Worm (Caenorhabditis elegans) whole organism, early embryonic: ENCODE data around the gene fbxa-208.

Experiments used
- B0310.2 ChIP-seq: sonication (generic microtip); optimal IDR thresholded peaks from 2 replicates; lab custom pipeline; 2016; ENCODE audit warnings: mild to moderate bottlenecking, missing genetic modification characterization, missing compliant biosample characterization
- F13C5.2 ChIP-seq: sonication (generic microtip); optimal IDR thresholded peaks from 2 replicates; lab custom pipeline; 2017; ENCODE audit warnings: mild to moderate bottlenecking, missing genetic modification characterization, inconsistent platforms, missing compliant biosample characterization
- aly-1 ChIP-seq: sonication (generic microtip); optimal IDR thresholded peaks from 2 replicates; lab custom pipeline; 2016; ENCODE audit warnings: missing genetic modification characterization, missing compliant biosample characterization
- ama-1 ChIP-seq: fragments of 150-350 bp; optimal IDR thresholded peaks from 2 replicates; lab custom pipeline; 2014
- ceh-13 ChIP-seq: fragments of 200-800 bp; sonication (Bioruptor generic); optimal IDR thresholded peaks from 2 replicates; lab custom pipeline; 2018; ENCODE audit warnings: mild to moderate bottlenecking, missing genetic modification characterization, missing compliant biosample characterization
- ceh-36 ChIP-seq: sonication (generic microtip); optimal IDR thresholded peaks from 2 replicates; lab custom pipeline; 2016; ENCODE audit warnings: missing genetic modification characterization, inconsistent platforms, missing compliant biosample characterization
- ets-7 ChIP-seq: sonication (generic microtip); optimal IDR thresholded peaks from 2 replicates; lab custom pipeline; 2016; ENCODE audit warnings: missing genotype, missing genetic modification characterization, missing compliant biosample characterization
- flt-1 ChIP-seq: fragments of 200-800 bp; sonication (Bioruptor generic); IDR thresholded peaks from 2 replicates; pipeline ENCODE4 v1.3.6; 2022; ENCODE audit warnings: missing genetic modification characterization, missing compliant biosample characterization
- hmbx-1 ChIP-seq: sonication (generic microtip); optimal IDR thresholded peaks from 2 replicates; lab custom pipeline; 2016; ENCODE audit warnings: mild to moderate bottlenecking, missing genetic modification characterization, missing compliant biosample characterization
- hmg-4 ChIP-seq: fragments of 200-800 bp; sonication (Bioruptor generic); optimal IDR thresholded peaks from 2 replicates; lab custom pipeline; 2018; ENCODE audit warnings: mild to moderate bottlenecking, missing genetic modification characterization, missing compliant biosample characterization
- hnd-1 ChIP-seq: sonication (generic microtip); optimal IDR thresholded peaks from 2 replicates; lab custom pipeline; 2016; ENCODE audit warnings: missing genetic modification characterization, missing compliant biosample characterization
- pes-1 ChIP-seq: fragments of 200-800 bp; sonication (Bioruptor generic); IDR thresholded peaks from 2 replicates; pipeline ENCODE4 v1.3.6; 2022; ENCODE audit warnings: missing genetic modification reagents, missing genetic modification characterization, missing compliant biosample characterization
- scrt-1 ChIP-seq: fragments of 200-800 bp; sonication (Bioruptor generic); IDR thresholded peaks from 2 replicates; pipeline ENCODE4 v1.3.6; 2022; ENCODE audit warnings: missing genetic modification characterization, missing compliant biosample characterization
- sea-1 ChIP-seq: fragments of 200-800 bp; sonication (Bioruptor generic); conservative IDR thresholded peaks from 2 replicates; pipeline ENCODE4 v1.3.6; 2022; ENCODE audit warnings: missing genetic modification characterization, missing compliant biosample characterization
- tbx-11 ChIP-seq: fragments of 200-800 bp; sonication (Bioruptor generic); IDR thresholded peaks from 2 replicates; pipeline ENCODE4 v1.3.6; 2022; ENCODE audit warnings: missing genetic modification characterization, missing compliant biosample characterization
- tbx-37 ChIP-seq: fragments of 200-800 bp; sonication (Bioruptor generic); conservative IDR thresholded peaks from 2 replicates; pipeline ENCODE4 v1.3.6; 2022; ENCODE audit warnings: missing genetic modification reagents, missing genetic modification characterization, missing compliant biosample characterization
- tra-4 ChIP-seq: sonication (generic microtip); optimal IDR thresholded peaks from 2 replicates; lab custom pipeline; 2017; ENCODE audit warnings: missing genetic modification characterization, missing compliant biosample characterization

The fbxa-208 gene

DNA sequence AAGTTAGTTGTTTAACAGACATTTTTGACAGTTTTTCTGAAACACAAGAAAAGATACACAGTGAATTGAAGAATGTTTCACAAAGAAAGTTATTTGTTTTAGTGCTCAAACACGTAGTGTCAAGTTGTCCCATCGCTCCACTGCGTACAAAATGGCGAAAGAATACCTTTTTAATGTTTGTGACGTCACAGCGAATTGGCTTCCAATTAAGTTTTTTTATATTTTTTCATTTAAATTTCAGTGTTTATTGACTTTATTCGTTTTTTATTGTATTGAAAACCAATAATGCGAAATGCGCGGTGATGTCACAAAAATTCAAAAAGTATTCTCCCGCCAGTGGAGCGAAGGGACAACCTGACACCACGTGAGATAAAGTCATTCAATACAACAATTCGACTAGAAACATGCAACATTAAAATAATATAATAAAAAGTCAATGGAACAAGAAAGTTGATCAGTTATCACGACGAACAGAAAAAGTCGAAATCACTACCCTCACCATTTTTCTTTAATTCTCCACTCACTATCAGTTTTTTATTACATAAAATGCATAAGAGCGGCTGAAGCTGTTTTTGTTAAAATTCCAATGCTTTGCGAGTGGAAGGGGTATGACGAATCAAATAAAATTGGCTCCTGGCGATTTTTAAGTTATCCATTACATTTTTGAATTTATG lies 17.2 kb downstream of the fbxa-208 start, which contains the start of gene fbxa-29:
Gene fbxa-29, minus strand, starts transcription at position 51 of the 674 bp plus-strand sequence.
- TF ChIP-seq pes-1 (GFP tag; lab: Robert Waterston, UW) (no peak), scrt-1 (no peak), B0310.2 (no peak), sea-1 (GFP tag; lab: Robert Waterston, UW) (no peak), tbx-11 (no peak), ceh-36 (tag; lab: Kevin White, UChicago) (no peak), hmbx-1 (no peak), flt-1 (no peak), hmg-4 (GFP tag; lab: Kevin White, UChicago) (no peak), aly-1 (tag; lab: Kevin White, UChicago) (no peak), ceh-13 (GFP tag; lab: Kevin White, UChicago) (no peak), tbx-37 (no peak), ets-7 (tag; lab: Kevin White, UChicago) (no peak), hnd-1 (no peak), ama-1 (lab: Kevin White, UChicago) (no peak), tra-4 (tag; lab: Kevin White, UChicago) (no peak), F13C5.2 (no peak)

DNA sequence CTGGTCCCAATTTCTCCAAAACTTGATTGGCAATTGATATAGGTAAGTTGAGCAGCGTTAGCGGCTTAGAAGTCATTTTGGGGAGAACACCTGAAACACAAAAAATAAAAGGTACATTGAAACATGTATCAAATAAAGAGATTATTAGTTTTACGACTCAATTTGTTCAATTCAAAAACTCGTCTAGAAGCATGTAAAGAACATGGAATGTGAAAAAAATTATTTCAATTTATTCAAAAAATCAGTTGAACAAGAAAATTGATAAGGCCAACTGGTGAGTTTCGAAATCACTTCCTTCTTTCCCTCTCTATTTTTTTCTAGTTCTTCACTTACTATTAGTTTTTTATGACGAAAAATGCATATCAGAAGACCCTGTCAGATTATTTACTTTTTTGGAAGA lies 18.9 kb downstream of the fbxa-208 start, which contains the start of gene fbxa-30:
Gene fbxa-30, minus strand, starts transcription at position 101 of the 400 bp plus-strand sequence.
- no peak for TF ChIP-seq sea-1 (GFP tag; lab: Robert Waterston, UW)
- no peak for TF ChIP-seq ceh-13 (GFP tag; lab: Kevin White, UChicago)
- TF ChIP-seq pes-1 (GFP tag; lab: Robert Waterston, UW), result no peak
- TF ChIP-seq F13C5.2, result no peak
- no peak for TF ChIP-seq ets-7 (tag; lab: Kevin White, UChicago)
- no peak for TF ChIP-seq ceh-36 (tag; lab: Kevin White, UChicago)

DNA sequence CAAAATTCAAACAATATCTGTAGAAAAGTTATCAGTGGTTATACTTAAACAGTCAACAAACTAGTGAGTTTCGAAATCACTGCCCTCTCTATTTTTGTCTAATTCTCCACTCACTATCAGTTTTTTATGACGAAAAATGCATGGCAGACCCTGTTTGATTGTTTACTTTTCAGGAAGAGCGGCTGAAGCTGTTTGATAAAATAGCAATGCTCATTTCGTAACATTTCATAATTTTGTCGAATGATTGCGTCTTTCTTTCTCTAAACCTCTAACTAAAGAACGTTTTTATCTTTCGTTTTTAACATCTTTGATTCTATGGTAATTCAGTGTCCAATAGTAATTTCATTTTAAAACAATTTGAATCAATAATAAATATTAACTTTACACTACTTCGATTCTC lies 22.6 kb downstream of the fbxa-208 start:
- TF ChIP-seq ceh-13 (GFP tag; lab: Kevin White, UChicago), result no peak
- TF ChIP-seq ets-7 (tag; lab: Kevin White, UChicago), result no peak
- no peak for TF ChIP-seq flt-1
- no peak for TF ChIP-seq aly-1 (tag; lab: Kevin White, UChicago)
- TF ChIP-seq hnd-1, result no peak
- no peak for TF ChIP-seq ceh-36 (tag; lab: Kevin White, UChicago)
- TF ChIP-seq tra-4 (tag; lab: Kevin White, UChicago), result no peak
- no peak for TF ChIP-seq B0310.2
- TF ChIP-seq tbx-11, result no peak
- no peak for TF ChIP-seq hmbx-1
- TF ChIP-seq tbx-37, result no peak
- TF ChIP-seq sea-1 (GFP tag; lab: Robert Waterston, UW), result no peak
- TF ChIP-seq scrt-1, result no peak
- no peak for TF ChIP-seq pes-1 (GFP tag; lab: Robert Waterston, UW)
- no peak for TF ChIP-seq hmg-4 (GFP tag; lab: Kevin White, UChicago)
- no peak for TF ChIP-seq F13C5.2
- no peak for TF ChIP-seq ama-1 (lab: Kevin White, UChicago)

DNA sequence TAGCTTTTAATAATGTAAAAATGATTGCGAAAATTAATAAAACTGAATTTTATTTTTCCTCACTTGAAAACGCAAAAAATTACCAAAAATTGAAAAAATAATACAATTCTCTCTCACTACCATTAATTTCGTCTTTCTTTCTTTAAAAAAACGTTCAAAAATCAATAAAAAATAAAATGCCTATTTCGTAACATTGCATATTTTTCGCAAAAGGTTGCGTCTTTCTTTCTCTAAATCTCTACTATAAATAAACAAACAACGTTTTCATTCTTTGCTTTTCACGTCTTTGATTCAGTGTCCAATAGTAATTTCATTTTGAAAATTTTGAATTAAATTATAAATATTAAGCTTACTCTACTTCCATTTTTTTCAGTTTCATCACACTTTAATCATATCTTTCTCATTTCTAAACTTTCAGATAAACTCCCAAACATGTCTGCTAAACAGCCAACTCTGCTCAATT lies 28.0 kb downstream of the fbxa-208 start, which contains the start of gene fbxa-37:
Gene fbxa-37, plus strand, starts transcription at position 413 of the 463 bp plus-strand sequence.
- TF ChIP-seq hmg-4 (GFP tag; lab: Kevin White, UChicago) (no peak), aly-1 (tag; lab: Kevin White, UChicago) (no peak), hmbx-1 (no peak), ceh-13 (GFP tag; lab: Kevin White, UChicago) (no peak), ama-1 (lab: Kevin White, UChicago) (no peak), B0310.2 (no peak), ceh-36 (tag; lab: Kevin White, UChicago) (no peak), F13C5.2 (no peak), pes-1 (GFP tag; lab: Robert Waterston, UW) (no peak), hnd-1 (no peak), flt-1 (no peak), sea-1 (GFP tag; lab: Robert Waterston, UW) (no peak), scrt-1 (no peak), ets-7 (tag; lab: Kevin White, UChicago) (no peak), tbx-11 (no peak)

DNA sequence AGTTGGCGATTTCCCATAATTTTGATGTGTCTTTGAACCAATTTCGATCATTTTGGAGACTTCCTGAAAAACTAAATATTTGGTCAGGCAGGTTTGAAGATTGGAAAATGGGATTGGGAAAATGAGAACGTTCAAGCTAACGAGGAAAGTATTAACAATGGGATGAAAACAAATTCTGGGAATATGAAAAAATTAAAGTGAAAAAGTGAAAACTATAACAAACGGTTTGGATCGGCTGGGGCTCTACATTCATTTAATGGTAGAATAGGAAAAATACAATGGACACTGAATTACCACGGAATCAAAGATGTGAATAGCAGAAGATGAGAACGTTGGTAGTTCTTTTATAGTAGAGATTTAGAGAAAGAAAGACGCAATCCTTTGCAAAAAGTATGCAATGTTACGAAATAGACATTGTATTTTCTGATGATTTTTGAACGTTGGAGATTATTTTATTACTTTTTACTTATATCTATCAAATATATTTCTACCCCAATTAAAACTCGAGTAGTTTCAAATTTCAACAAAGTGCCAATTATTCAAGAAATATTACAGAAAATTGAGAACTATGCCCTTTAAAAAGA lies 31.9 kb downstream of the fbxa-208 start, which contains the start of gene fbxa-50:
Gene fbxa-50, minus strand, starts transcription at position 51 of the 584 bp plus-strand sequence.
- TF ChIP-seq scrt-1 (no peak), hnd-1 (no peak), aly-1 (tag; lab: Kevin White, UChicago) (no peak), flt-1 (no peak), hmg-4 (GFP tag; lab: Kevin White, UChicago) (no peak), B0310.2 (no peak)

DNA sequence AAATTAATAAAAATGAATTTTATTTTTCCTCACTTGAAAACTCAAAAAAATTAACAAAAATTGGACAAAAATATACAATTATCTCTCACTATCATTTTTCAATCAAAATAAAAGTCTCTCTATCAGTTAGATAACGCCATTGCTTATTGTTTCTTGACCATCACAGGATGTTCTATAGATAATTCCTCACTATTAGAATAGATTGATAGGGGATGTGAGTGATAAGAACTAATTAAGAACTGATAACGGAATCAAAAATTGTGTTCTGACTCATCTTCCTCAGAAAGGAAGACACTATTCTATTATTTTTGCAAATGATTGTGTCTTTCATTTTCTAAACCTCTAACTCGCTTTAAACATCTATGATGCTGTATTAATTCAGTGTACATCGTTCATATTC lies 32.5 kb downstream of the fbxa-208 start:
- TF ChIP-seq tbx-37 (no peak), hmbx-1 (no peak), ceh-13 (GFP tag; lab: Kevin White, UChicago) (no peak), scrt-1 (no peak), ceh-36 (tag; lab: Kevin White, UChicago) (no peak), aly-1 (tag; lab: Kevin White, UChicago) (no peak)

DNA sequence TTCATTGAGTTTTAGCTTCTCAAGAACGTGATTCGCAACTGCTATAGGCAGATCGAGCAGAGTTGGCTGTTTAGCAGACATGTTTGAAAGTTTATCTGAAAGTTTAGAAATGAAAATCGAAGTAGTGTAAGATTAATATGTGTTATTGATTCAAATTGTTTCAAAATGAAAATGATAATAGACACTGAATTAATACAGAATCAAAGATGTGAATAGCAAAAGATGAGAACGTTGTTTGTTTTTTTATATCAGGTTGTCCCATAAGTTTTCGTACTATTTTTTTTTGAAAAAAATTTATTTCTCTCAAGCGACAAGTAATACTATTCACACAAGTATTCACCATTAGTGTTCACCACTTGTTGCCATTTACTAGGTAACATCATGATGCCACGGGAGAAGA lies 36.5 kb downstream of the fbxa-208 start, which contains the start of gene fbxa-36:
Gene fbxa-36, minus strand, starts transcription at position 101 of the 400 bp plus-strand sequence.
- TF ChIP-seq tbx-37 (no peak), scrt-1 (no peak), pes-1 (GFP tag; lab: Robert Waterston, UW) (no peak), tra-4 (tag; lab: Kevin White, UChicago) (no peak), sea-1 (GFP tag; lab: Robert Waterston, UW) (no peak), B0310.2 (no peak), F13C5.2 (no peak), ceh-13 (GFP tag; lab: Kevin White, UChicago) (no peak), tbx-11 (no peak), hmg-4 (GFP tag; lab: Kevin White, UChicago) (no peak), aly-1 (tag; lab: Kevin White, UChicago) (no peak), hmbx-1 (no peak), ets-7 (tag; lab: Kevin White, UChicago) (no peak), ama-1 (lab: Kevin White, UChicago) (no peak)
